Fruit fly (Drosophila melanogaster) whole organism, prepupa: Measurements from ENCODE around the gene chinmo.

Experiments
- CG11762 ChIP-seq: fragments of 200-800 bp; sonication (Bioruptor generic); optimal IDR thresholded peaks from 3 replicates; lab custom pipeline; 2016; ENCODE audit warnings: missing biosample characterization, missing genetic modification characterization; ENCODE audit not compliant: insufficient read depth
- CG15336 ChIP-seq: fragments of 200-800 bp; sonication (Bioruptor generic); IDR thresholded peaks from 2 replicates; pipeline ENCODE4 v1.3.6; 2022; ENCODE audit warnings: missing biosample characterization, missing genetic modification characterization
- CG1621 ChIP-seq: fragments of 200-800 bp; sonication (Bioruptor generic); optimal IDR thresholded peaks from 3 replicates; lab custom pipeline; 2018; ENCODE audit warnings: missing biosample characterization, mild to moderate bottlenecking, missing genetic modification characterization
- CG16779 ChIP-seq: fragments of 200-800 bp; sonication (Bioruptor generic); optimal IDR thresholded peaks from 3 replicates; lab custom pipeline; 2017; ENCODE audit warnings: missing biosample characterization, mild to moderate bottlenecking, missing genetic modification characterization
- CG3032 ChIP-seq: fragments of 200-800 bp; optimal IDR thresholded peaks from 2 replicates; lab custom pipeline; 2019; ENCODE audit warnings: missing biosample characterization, mild to moderate bottlenecking, missing genetic modification characterization, moderate library complexity
- CG31627 ChIP-seq: fragments of 200-800 bp; sonication (Bioruptor generic); optimal IDR thresholded peaks from 3 replicates; lab custom pipeline; 2016; ENCODE audit warnings: missing biosample characterization, missing genetic modification characterization
- CG32006 ChIP-seq: fragments of 200-800 bp; sonication (Bioruptor generic); optimal IDR thresholded peaks from 3 replicates; lab custom pipeline; 2017; ENCODE audit warnings: missing biosample characterization, mild to moderate bottlenecking, missing genetic modification characterization
- CG34406 ChIP-seq: fragments of 200-800 bp; sonication (Bioruptor generic); optimal IDR thresholded peaks from 3 replicates; lab custom pipeline; 2016; ENCODE audit warnings: missing biosample characterization, missing genetic modification characterization
- CG3919 ChIP-seq: fragments of 200-800 bp; sonication (Bioruptor generic); optimal IDR thresholded peaks from 3 replicates; lab custom pipeline; 2016; ENCODE audit warnings: missing biosample characterization, missing genetic modification characterization
- CG4318 ChIP-seq: fragments of 200-800 bp; sonication (Bioruptor generic); optimal IDR thresholded peaks from 3 replicates; lab custom pipeline; 2017; ENCODE audit warnings: missing biosample characterization, mild to moderate bottlenecking, missing genetic modification characterization
- CG6163 ChIP-seq: fragments of 200-800 bp; sonication (Bioruptor generic); IDR thresholded peaks from 3 replicates; pipeline ENCODE4 v1.3.6; 2022; ENCODE audit warnings: missing biosample characterization, missing genetic modification characterization
- CG6276 ChIP-seq: fragments of 200-800 bp; sonication (Bioruptor generic); optimal IDR thresholded peaks from 2 replicates; lab custom pipeline; 2017; ENCODE audit warnings: missing biosample characterization, mild to moderate bottlenecking, missing genetic modification characterization
- CG6808 ChIP-seq: fragments of 200-800 bp; sonication (Bioruptor generic); optimal IDR thresholded peaks from 3 replicates; lab custom pipeline; 2017; ENCODE audit warnings: missing biosample characterization, missing genetic modification characterization, mild to moderate bottlenecking, moderate library complexity, missing genetic modification reagents
- CG6854 ChIP-seq: fragments of 200-800 bp; sonication (Bioruptor generic); optimal IDR thresholded peaks from 2 replicates; lab custom pipeline; 2017; ENCODE audit warnings: missing biosample characterization, mild to moderate bottlenecking, missing genetic modification characterization
- CG8319 ChIP-seq: fragments of 200-800 bp; sonication (Bioruptor generic); optimal IDR thresholded peaks from 3 replicates; lab custom pipeline; 2016; ENCODE audit warnings: missing biosample characterization, missing genetic modification characterization
- CG8632 ChIP-seq: fragments of 200-800 bp; sonication (Bioruptor generic); optimal IDR thresholded peaks from 3 replicates; lab custom pipeline; 2016; ENCODE audit warnings: missing biosample characterization, missing genetic modification characterization
- CG9139 ChIP-seq: fragments of 200-800 bp; sonication (Bioruptor generic); optimal IDR thresholded peaks from 3 replicates; lab custom pipeline; 2017; ENCODE audit warnings: missing biosample characterization, mild to moderate bottlenecking, missing genetic modification characterization
- Eip75B ChIP-seq: fragments of 200-800 bp; sonication (Bioruptor generic); optimal IDR thresholded peaks from 3 replicates; lab custom pipeline; 2016; ENCODE audit warnings: missing biosample characterization, missing genetic modification characterization
- Eip93F ChIP-seq: fragments of 200-800 bp; sonication (Bioruptor generic); optimal IDR thresholded peaks from 2 replicates; lab custom pipeline; 2016; ENCODE audit warnings: missing biosample characterization, mild to moderate bottlenecking, missing genetic modification characterization
- Ets96B ChIP-seq: fragments of 200-800 bp; optimal IDR thresholded peaks from 2 replicates; lab custom pipeline; 2019; ENCODE audit warnings: missing biosample characterization, mild to moderate bottlenecking, missing genetic modification characterization, moderate library complexity
- Gug ChIP-seq: fragments of 200-800 bp; sonication (Bioruptor generic); IDR thresholded peaks from 2 replicates; pipeline ENCODE4 v1.3.6; 2022; ENCODE audit warnings: missing biosample characterization, missing genetic modification characterization
- Hr38 ChIP-seq: sonication (Bioruptor generic); optimal IDR thresholded peaks from 2 replicates; lab custom pipeline; 2016; ENCODE audit warnings: missing biosample characterization, missing genetic modification characterization
- Hr39 ChIP-seq: fragments of 200-800 bp; sonication (Bioruptor generic); optimal IDR thresholded peaks from 2 replicates; lab custom pipeline; 2016; ENCODE audit warnings: missing biosample characterization, missing genetic modification characterization
- Hr4 ChIP-seq: fragments of 200-800 bp; sonication (Bioruptor generic); optimal IDR thresholded peaks from 3 replicates; lab custom pipeline; 2016; ENCODE audit warnings: missing biosample characterization, missing genetic modification characterization
- Met ChIP-seq: fragments of 200-800 bp; sonication (Bioruptor generic); optimal IDR thresholded peaks from 3 replicates; lab custom pipeline; 2016; ENCODE audit warnings: missing biosample characterization, missing genetic modification characterization
- OdsH ChIP-seq: fragments of 200-800 bp; sonication (Bioruptor generic); optimal IDR thresholded peaks from 3 replicates; lab custom pipeline; 2016; ENCODE audit warnings: missing biosample characterization, missing genetic modification characterization
- Smox ChIP-seq: fragments of 200-800 bp; sonication (Bioruptor generic); optimal IDR thresholded peaks from 3 replicates; lab custom pipeline; 2016; ENCODE audit warnings: missing biosample characterization, missing genetic modification characterization
- Sox102F ChIP-seq: fragments of 200-800 bp; sonication (Bioruptor generic); optimal IDR thresholded peaks from 2 replicates; lab custom pipeline; 2016; ENCODE audit warnings: missing biosample characterization, mild to moderate bottlenecking, missing genetic modification characterization
- Sox14 ChIP-seq: fragments of 200-800 bp; sonication (Bioruptor generic); optimal IDR thresholded peaks from 3 replicates; lab custom pipeline; 2016; ENCODE audit warnings: missing biosample characterization, missing genetic modification characterization
- Sox15 ChIP-seq: fragments of 200-800 bp; sonication (Bioruptor generic); optimal IDR thresholded peaks from 3 replicates; lab custom pipeline; 2016; ENCODE audit warnings: missing biosample characterization, missing genetic modification characterization
- acj6 ChIP-seq: fragments of 200-800 bp; sonication (Bioruptor generic); optimal IDR thresholded peaks from 3 replicates; lab custom pipeline; 2016; ENCODE audit warnings: missing biosample characterization, missing genetic modification characterization
- cyc ChIP-seq: fragments of 200-800 bp; sonication (Bioruptor generic); optimal IDR thresholded peaks from 3 replicates; lab custom pipeline; 2016; ENCODE audit warnings: missing biosample characterization, missing genetic modification characterization
- eg ChIP-seq: fragments of 200-800 bp; sonication (Bioruptor generic); IDR thresholded peaks from 3 replicates; pipeline ENCODE4 v1.3.6; 2022; ENCODE audit warnings: missing biosample characterization, missing genetic modification characterization
- fd59A ChIP-seq: fragments of 200-800 bp; sonication (Bioruptor generic); optimal IDR thresholded peaks from 2 replicates; lab custom pipeline; 2017; ENCODE audit warnings: missing biosample characterization, mild to moderate bottlenecking, missing genetic modification characterization, missing genetic modification reagents
- fkh ChIP-seq: fragments of 200-800 bp; sonication (Bioruptor generic); optimal IDR thresholded peaks from 3 replicates; lab custom pipeline; 2017; ENCODE audit warnings: missing biosample characterization, mild to moderate bottlenecking, missing genetic modification characterization, moderate library complexity
- net ChIP-seq: fragments of 200-800 bp; sonication (Bioruptor generic); optimal IDR thresholded peaks from 3 replicates; lab custom pipeline; 2016; ENCODE audit warnings: missing biosample characterization, missing genetic modification characterization
- salr ChIP-seq, 2 experiments: fragments of 200-800 bp; sonication (Bioruptor generic); optimal IDR thresholded peaks; 3 replicates each; lab custom pipeline; 2016 to 2018; ENCODE audit warnings: missing biosample characterization in 2 of 2, missing genetic modification characterization in 2 of 2, mild to moderate bottlenecking in 1 of 2
- svp ChIP-seq: fragments of 200-800 bp; sonication (Bioruptor generic); peaks from one replicate; lab custom pipeline; 2016; ENCODE audit warnings: missing biosample characterization, missing genetic modification characterization
- vri ChIP-seq: fragments of 200-800 bp; sonication (Bioruptor generic); optimal IDR thresholded peaks from 3 replicates; lab custom pipeline; 2016; ENCODE audit warnings: missing biosample characterization, mild to moderate bottlenecking, missing genetic modification characterization

chinmo gene

DNA sequence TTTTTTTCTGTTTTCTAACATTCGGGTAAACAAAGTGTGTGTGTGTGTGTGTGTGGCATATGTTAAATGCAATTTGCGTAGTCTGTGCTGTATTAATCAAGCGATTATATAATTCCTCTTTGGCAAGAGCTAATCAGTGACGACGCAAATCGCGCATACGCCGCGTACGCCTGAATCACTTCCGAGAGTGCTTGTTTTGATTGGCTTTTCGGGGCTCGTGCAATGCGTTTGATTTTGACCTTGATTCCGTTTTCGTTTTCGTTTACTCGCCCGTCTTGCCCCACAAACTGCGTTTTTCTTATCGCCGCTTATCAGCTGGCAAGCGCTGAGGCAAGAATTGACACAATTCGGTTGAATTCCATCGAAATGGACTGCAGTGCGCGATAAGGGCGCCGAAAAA lies 41.8 kb downstream of the chinmo start:
- TF ChIP-seq Eip93F (GFP tag; lab: Kevin White, UChicago): peak; percentile 50
- TF ChIP-seq vri (GFP tag; lab: Kevin White, UChicago): peak; percentile 89
- TF ChIP-seq CG15336: no peak

DNA sequence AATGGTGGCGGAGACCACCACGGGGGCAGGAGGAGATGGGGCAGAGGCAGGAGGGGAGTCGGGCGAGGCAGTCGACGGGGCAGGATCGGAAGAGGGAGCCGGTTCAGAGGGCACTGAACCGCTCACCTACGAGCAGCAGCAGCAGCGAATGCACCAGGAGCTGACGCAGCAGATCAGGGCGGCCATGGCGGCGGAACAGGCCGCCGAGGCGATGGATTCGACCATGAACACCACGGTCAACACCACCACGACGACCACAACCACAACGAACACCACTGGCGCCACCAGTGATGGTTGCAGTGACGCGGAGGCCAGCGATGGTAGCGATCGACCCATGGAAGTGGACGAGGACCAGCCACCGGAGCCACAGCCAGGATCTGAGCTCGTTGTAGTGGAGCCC lies 45.2 kb downstream of the chinmo start:
- no peak for TF ChIP-seq eg
- TF ChIP-seq CG3919 (GFP tag; lab: Kevin White, UChicago): no peak
- no peak for TF ChIP-seq Hr4
- no peak for TF ChIP-seq vri (GFP tag; lab: Kevin White, UChicago)
- TF ChIP-seq CG6276 (GFP tag; lab: Kevin White, UChicago): no peak
- no peak for TF ChIP-seq Hr39 (GFP tag; lab: Kevin White, UChicago)
- no peak for TF ChIP-seq CG8632 (GFP tag; lab: Kevin White, UChicago)
- no peak for TF ChIP-seq Ets96B (tag; lab: Kevin White, UChicago)

DNA sequence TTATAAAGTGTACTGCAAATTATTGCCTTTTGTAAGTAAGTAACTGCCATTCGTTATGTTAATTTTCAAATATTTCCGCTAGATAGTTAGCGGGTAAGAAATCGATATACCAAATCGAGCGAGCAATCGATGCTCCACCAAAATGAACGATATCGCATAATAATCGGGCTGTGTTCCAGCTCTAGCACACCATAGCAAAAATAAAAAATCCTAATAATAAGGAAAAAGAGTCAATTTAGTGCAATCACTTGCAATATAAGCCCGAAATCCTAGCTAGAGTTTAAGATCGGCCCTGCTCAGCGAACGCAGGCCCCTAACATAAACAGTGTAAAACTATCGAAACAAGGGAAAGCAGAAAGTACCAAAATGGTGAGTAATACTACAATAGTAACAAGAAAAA lies 53.7 kb downstream of the chinmo start, which contains the start of gene cpb:
TSS of gene cpb (plus strand) at position 157 of the 400 bp plus-strand sequence.
- no peak for TF ChIP-seq CG34406 (GFP tag; lab: Kevin White, UChicago)
- no peak for TF ChIP-seq CG4318 (GFP tag; lab: Kevin White, UChicago)
- no peak for TF ChIP-seq CG31627 (GFP tag; lab: Kevin White, UChicago)
- TF ChIP-seq, all 60 proteins: peak for 0

- TF ChIP-seq Hr38 (GFP tag; lab: Kevin White, UChicago) (no peak), Eip75B (no peak), Gug (GFP tag; lab: Robert Waterston, UW) (no peak), CG9139 (GFP tag; lab: Kevin White, UChicago) (no peak), eg (no peak), CG1621 (tag; lab: Kevin White, UChicago) (no peak), salr (GFP tag; optimal IDR thresholded peaks at IDR 0.05; lab: Kevin White, UChicago) (no peak), CG15336 (no peak), CG34406 (GFP tag; lab: Kevin White, UChicago) (no peak), Met (no peak), CG11762 (GFP tag; lab: Kevin White, UChicago) (no peak), vri (GFP tag; lab: Kevin White, UChicago) (no peak), acj6 (GFP tag; lab: Kevin White, UChicago) (no peak), Sox102F (GFP tag; lab: Kevin White, UChicago) (no peak), CG6854 (no peak), cyc (GFP tag; lab: Kevin White, UChicago) (no peak), Smox (GFP tag; lab: Kevin White, UChicago) (no peak), CG6808 (GFP tag; lab: Kevin White, UChicago) (no peak), CG3919 (GFP tag; lab: Kevin White, UChicago) (no peak)
These were observed 55.9 kb downstream of the chinmo start for dm6 chr2L:1706961-1707360.

DNA sequence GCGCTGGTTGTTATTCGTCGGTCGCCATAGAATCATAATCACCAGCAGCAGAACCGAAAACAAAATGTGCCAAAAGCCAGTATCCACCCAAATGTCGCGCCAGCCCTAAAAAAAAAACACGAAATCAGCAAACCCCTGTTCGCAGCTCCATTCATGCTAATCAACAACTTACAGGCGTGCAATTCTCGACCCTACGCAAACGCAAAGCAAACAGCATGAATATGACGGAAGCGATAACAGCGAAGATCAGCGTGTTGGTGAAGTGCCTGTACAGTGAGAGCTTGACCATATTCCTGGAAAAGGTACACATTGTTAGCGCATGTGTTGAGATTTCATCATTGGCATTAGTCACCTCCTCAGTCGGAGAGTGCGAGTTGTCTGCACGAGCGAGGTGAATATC lies 57.1 kb downstream of the chinmo start:
- TF ChIP-seq net: no peak
- no peak for TF ChIP-seq fkh
- TF ChIP-seq vri (GFP tag; lab: Kevin White, UChicago): peak; percentile 13
- no peak for TF ChIP-seq CG32006
- peak; percentile 52 for TF ChIP-seq svp (GFP tag; lab: Kevin White, UChicago)

- TF ChIP-seq cyc (GFP tag; lab: Kevin White, UChicago) (no peak), CG3032 (no peak), CG8319 (GFP tag; lab: Kevin White, UChicago) (no peak), Hr4 (no peak), Smox (GFP tag; lab: Kevin White, UChicago) (no peak), net (no peak), vri (GFP tag; lab: Kevin White, UChicago) (peak; percentile 6), Sox14 (GFP tag; lab: Kevin White, UChicago) (no peak), CG6163 (GFP tag; lab: Robert Waterston, UW) (no peak), Gug (GFP tag; lab: Robert Waterston, UW) (no peak), svp (GFP tag; lab: Kevin White, UChicago) (peak; percentile 28), CG16779 (tag; lab: Kevin White, UChicago) (no peak), Sox15 (no peak), fd59A (no peak), OdsH (no peak), CG6276 (GFP tag; lab: Kevin White, UChicago) (no peak)
These were observed 58.3 kb downstream of the chinmo start for dm6 chr2L:1709316-1709715.
